Fruit fly (Drosophila melanogaster) whole organism: ENCODE data around the gene CG43362.

ENCODE experiments used
- CG8478 ChIP-seq: fragments of >200 bp; optimal IDR thresholded peaks from 2 replicates; lab custom pipeline; 2018; ENCODE audit warnings: inconsistent platforms
- Dll ChIP-seq: fragments of >200 bp; optimal IDR thresholded peaks from 2 replicates; lab custom pipeline; 2017
- EcR ChIP-seq, 2 experiments: fragments of >200 bp; optimal IDR thresholded peaks; 2 replicates each; lab custom pipeline; 2017; ENCODE audit warnings: missing biosample characterization in 2 of 2, missing genetic modification characterization in 2 of 2, missing genetic modification reagents in 2 of 2
- pan ChIP-seq: fragments of >200 bp; optimal IDR thresholded peaks from 2 replicates; lab custom pipeline; 2017
- psq ChIP-seq: fragments of >200 bp; optimal IDR thresholded peaks from 2 replicates; lab custom pipeline; 2017
- usp ChIP-seq: fragments of >200 bp; optimal IDR thresholded peaks from 2 replicates; lab custom pipeline; 2017; ENCODE audit warnings: missing biosample characterization, missing genetic modification characterization, mixed read lengths

DNA sequence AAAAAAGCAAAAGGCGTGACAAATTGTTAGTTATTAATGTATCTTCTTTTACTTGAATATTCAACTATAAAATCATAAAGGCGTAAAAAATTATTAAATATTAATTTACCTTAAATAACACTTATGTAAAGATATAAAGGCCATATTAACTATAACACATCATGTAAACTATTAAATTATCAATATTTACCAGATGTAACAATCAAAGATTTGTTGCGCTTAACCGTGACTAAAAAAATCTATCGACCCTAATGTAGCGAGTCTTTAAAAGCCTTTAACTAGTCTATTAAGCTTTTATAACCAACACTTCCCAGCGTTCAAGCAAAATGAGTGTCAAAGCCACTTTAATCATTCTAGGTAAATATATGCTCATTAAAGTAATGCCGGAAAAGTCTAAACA, 960 bp upstream of the CG43362 start, which contains the start of gene Sfp36F:
- no peak for TF ChIP-seq Dll (lab: Kevin White, UChicago)
- no peak for TF ChIP-seq usp (GFP tag; lab: Kevin White, UChicago)
- TF ChIP-seq pan (lab: Kevin White, UChicago), result no peak
- TF ChIP-seq CG8478 (lab: Kevin White, UChicago), result no peak
- TF ChIP-seq EcR (GFP tag; optimal IDR thresholded peaks at IDR 0.05; lab: Kevin White, UChicago), result no peak
- no peak for TF ChIP-seq psq (lab: Kevin White, UChicago)
